Worm (Caenorhabditis elegans): ENCODE results near the gene W03B1.3.

W03B1.3 gene

DNA sequence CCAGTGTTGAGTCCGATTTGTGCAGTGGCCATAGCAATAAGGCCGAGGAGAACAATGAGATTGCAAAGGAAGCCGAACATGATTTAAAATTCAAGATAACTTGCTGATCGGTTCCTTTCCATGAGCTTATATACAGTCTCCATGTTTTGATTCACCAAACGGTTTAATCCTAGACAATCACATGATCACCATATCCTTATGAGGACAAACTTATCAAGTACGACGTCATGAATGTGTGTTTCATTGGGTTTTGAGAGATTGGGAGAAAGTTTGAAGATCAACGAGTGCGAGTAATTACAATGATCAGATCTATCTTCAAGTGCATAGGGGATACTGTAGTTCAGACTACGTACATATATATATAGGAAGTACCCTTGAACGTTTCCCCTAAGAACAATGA is 45.6 kb downstream of the W03B1.3 start, which contains the start of gene dct-7:
Gene dct-7, minus strand, starts transcription at position 101 of the 400 bp plus-strand sequence.
- TF ChIP-seq blmp-1 (tag; optimal IDR thresholded peaks at IDR 0.05) (peak; percentile 60), fkh-4 (tag; optimal IDR thresholded peaks at IDR 0.05; ENCODE audit: borderline replicate concordance) (no peak), vab-15 (tag; optimal IDR thresholded peaks at IDR 0.05) (no peak), efl-1 (optimal IDR thresholded peaks at IDR 0.05) (no peak), efl-1 (GFP tag; optimal IDR thresholded peaks at IDR 0.05 in 1 of 2) (peak in 1 of 2 experiments; percentile 41), dpl-1 (GFP tag; optimal IDR thresholded peaks at IDR 0.05) (no peak), ztf-4 (tag; optimal IDR thresholded peaks at IDR 0.05) (no peak), F16B12.6 (tag; optimal IDR thresholded peaks at IDR 0.05) (no peak)

ce11 chrIV:4289267-4289666 is 46.8 kb downstream of the W03B1.3 start, which contains the start of gene F15E6.5:
F15E6.5 (plus strand) TSS chrIV:4289567.
- no peak for TF ChIP-seq fkh-4 (tag; optimal IDR thresholded peaks at IDR 0.05; ENCODE audit: borderline replicate concordance)
- no peak for TF ChIP-seq pqm-1 (tag; optimal IDR thresholded peaks at IDR 0.05)

ce11 chrIV:4288332-4288731 is 47.7 kb downstream of the W03B1.3 start, which contains the start of gene srv-4:
srv-4 (minus strand) TSS chrIV:4288432.
- TF ChIP-seq C04F5.9 (tag; optimal IDR thresholded peaks at IDR 0.05) (no peak), elt-2 (tag; optimal IDR thresholded peaks at IDR 0.05) (no peak), ztf-11 (tag; optimal IDR thresholded peaks at IDR 0.05) (no peak), hlh-4 (tag; optimal IDR thresholded peaks at IDR 0.05) (peak; percentile 46), blmp-1 (tag; optimal IDR thresholded peaks at IDR 0.05) (no peak), fkh-8 (tag; optimal IDR thresholded peaks at IDR 0.05) (peak; percentile 13), nhr-76 (tag; optimal IDR thresholded peaks at IDR 0.05) (no peak), lin-39 (tag; optimal IDR thresholded peaks at IDR 0.05) (no peak), fkh-10 (GFP tag; optimal IDR thresholded peaks at IDR 0.05) (no peak), unc-30 (tag; optimal IDR thresholded peaks at IDR 0.05) (no peak), lin-35 (GFP tag; optimal IDR thresholded peaks at IDR 0.05) (peak in 1 of 2 experiments; percentile 20)

- TF ChIP-seq nhr-237 (tag; optimal IDR thresholded peaks at IDR 0.05) (no peak), ama-1 (optimal IDR thresholded peaks at IDR 0.05) (no peak), unc-30 (tag; optimal IDR thresholded peaks at IDR 0.05) (no peak), efl-1 (optimal IDR thresholded peaks at IDR 0.05) (no peak), efl-1 (GFP tag; optimal IDR thresholded peaks at IDR 0.05 in 1 of 2) (peak in 1 of 2 experiments; percentile 0), nhr-71 (tag; optimal IDR thresholded peaks at IDR 0.05) (no peak), elt-2 (tag; optimal IDR thresholded peaks at IDR 0.05) (peak; percentile 29)
These were observed 51.0 kb downstream of the W03B1.3 start for ce11 chrIV:4284989-4285388.

ce11 chrIV:4284020-4284419 is 52.0 kb downstream of the W03B1.3 start, which contains the start of gene F15E6.6:
F15E6.6 (minus strand) TSS chrIV:4284120.
- TF ChIP-seq sptf-1 (tag; optimal IDR thresholded peaks at IDR 0.05) (no peak), nhr-77 (tag; optimal IDR thresholded peaks at IDR 0.05) (no peak), ets-5 (GFP tag; IDR thresholded peaks at IDR 0.05) (no peak), ceh-82 (tag; optimal IDR thresholded peaks at IDR 0.05) (no peak), nhr-90 (tag; optimal IDR thresholded peaks at IDR 0.05; ENCODE audit: poor library complexity) (no peak), xbp-1 (tag; optimal IDR thresholded peaks at IDR 0.05) (no peak), pqm-1 (tag; optimal IDR thresholded peaks at IDR 0.05) (no peak), dsc-1 (tag; optimal IDR thresholded peaks at IDR 0.05) (no peak)

All from whole organism, L1 larva.